Fruit fly (Drosophila melanogaster) whole organism, larva: Measurements from ENCODE around the gene CG4467.

Source experiments
- noc ChIP-seq: fragments of 200-800 bp; sonication (Bioruptor generic); optimal IDR thresholded peaks from 3 replicates; lab custom pipeline; 2019; ENCODE audit warnings: missing biosample characterization, mild to moderate bottlenecking, missing genetic modification characterization, moderate library complexity

Gene CG4467

dm6 chr3R:23211745-23212254, 36.9 kb downstream of the CG4467 start:
- TF ChIP-seq noc (tag; lab: Kevin White, UChicago) = peak; percentile 86

- peak; percentile 73 for TF ChIP-seq noc (tag; lab: Kevin White, UChicago)
These were observed 38.2 kb downstream of the CG4467 start for dm6 chr3R:23210243-23211215.

DNA sequence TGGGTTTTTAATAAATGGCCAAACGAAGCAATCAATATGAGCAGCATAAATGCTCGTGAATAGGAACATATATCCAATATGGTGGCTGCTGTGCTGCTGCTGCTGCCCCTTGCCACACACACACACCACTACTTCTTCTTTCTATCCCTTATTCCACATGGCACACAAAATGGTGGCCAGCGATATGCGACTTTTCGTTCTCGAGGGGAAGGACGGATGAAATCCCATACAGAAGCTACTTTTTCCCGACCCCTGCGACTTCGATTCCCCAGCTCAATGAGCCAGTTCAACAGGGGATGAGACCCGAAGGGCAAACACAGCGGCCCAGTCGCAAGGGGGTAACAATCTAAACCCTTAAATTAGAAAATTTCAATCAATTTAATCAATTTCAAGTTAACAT, 41.4 kb downstream of the CG4467 start:
- no peak for TF ChIP-seq noc (tag; lab: Kevin White, UChicago)

- no peak for TF ChIP-seq noc (tag; lab: Kevin White, UChicago)
These were observed 44.8 kb downstream of the CG4467 start, which contains the start of gene fzo for dm6 chr3R:23203934-23204333. Gene fzo, minus strand, starts transcription at chr3R:23204034.

- no peak for TF ChIP-seq noc (tag; lab: Kevin White, UChicago)
These were observed 47.6 kb downstream of the CG4467 start for dm6 chr3R:23201122-23201521.

- TF ChIP-seq noc (tag; lab: Kevin White, UChicago) = no peak
These were observed 53.0 kb downstream of the CG4467 start for dm6 chr3R:23195711-23196110.

dm6 chr3R:23193400-23193799, 55.3 kb downstream of the CG4467 start:
- no peak for TF ChIP-seq noc (tag; lab: Kevin White, UChicago)

- no peak for TF ChIP-seq noc (tag; lab: Kevin White, UChicago)
These were observed 55.7 kb downstream of the CG4467 start for dm6 chr3R:23192984-23193383.

DNA sequence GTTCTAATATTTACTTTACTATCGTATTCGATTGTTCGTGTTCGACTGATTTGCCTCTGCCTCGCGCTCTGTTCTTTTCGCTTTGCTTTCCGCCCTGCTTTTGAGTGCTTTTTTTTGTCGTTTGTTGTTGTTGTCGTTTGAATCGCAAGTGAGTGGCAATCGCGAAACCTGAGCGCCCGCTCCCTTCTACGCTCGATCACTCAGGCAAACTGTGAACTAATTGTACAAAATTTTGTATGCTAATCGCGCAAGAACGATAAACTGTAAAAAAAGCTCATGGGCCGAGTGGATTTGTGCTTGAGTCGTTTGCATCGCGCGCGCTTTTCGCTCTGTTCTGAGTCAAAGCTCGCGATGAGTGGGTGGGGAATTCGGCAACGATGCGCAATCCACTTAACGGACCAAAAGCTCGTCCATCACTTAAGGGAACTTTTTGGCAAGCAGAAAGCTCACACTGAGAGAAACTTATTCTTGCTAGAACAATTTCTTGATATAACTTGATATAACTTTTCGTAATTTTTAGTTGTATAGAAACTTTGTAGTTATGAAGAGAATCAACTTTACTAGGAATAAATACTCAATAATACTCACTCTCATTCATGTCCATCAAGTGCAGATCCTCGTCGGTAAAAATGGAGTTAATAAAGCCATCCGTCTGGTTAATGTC, 57.5 kb downstream of the CG4467 start:
- peak; percentile 39 for TF ChIP-seq noc (tag; lab: Kevin White, UChicago)

DNA sequence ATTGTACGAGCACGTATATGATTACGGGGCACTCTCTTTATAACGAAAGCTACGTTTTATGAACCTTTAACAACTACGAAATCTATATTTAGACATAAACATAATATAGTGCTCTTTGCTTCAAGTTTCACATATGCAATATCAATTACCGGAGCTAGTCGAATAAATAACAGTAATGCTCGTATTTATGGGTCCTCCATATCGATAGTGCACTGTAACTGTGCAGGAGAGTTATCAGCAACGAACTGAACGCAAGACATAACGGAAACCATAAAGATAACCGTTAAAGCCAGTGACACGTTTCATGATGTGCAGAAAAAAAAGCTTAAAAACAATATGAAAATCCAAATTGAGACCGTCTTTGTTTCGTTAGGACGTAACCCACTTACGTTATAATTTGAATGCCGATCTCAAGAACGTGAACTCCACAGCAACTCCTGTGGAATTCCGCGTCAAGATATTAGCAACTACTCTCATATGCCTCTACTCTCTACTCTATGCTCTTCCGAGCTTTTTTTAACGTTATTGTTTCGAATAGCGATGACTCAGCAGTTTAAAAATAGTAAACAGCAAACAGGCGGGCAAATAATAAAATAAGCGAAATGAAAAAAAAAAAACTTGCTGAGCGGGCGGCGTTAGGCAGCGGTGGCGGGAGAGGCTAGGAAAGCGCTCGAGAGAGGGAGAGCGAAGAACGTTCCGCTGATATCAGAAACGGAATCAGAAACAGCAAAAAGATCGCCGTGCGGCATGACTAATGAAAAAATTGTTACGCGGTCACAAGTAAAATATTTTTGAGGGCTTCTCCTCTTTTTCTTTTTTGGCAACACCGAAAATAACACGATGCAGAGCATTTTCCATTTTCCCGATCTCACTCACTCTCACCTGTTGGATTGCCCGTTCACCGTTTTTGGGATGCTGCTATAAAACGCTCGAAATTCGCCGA, 58.5 kb downstream of the CG4467 start:
- TF ChIP-seq noc (tag; lab: Kevin White, UChicago) = peak; percentile 91

dm6 chr3R:23189143-23189957, 59.4 kb downstream of the CG4467 start:
- peak; percentile 86 for TF ChIP-seq noc (tag; lab: Kevin White, UChicago)

DNA sequence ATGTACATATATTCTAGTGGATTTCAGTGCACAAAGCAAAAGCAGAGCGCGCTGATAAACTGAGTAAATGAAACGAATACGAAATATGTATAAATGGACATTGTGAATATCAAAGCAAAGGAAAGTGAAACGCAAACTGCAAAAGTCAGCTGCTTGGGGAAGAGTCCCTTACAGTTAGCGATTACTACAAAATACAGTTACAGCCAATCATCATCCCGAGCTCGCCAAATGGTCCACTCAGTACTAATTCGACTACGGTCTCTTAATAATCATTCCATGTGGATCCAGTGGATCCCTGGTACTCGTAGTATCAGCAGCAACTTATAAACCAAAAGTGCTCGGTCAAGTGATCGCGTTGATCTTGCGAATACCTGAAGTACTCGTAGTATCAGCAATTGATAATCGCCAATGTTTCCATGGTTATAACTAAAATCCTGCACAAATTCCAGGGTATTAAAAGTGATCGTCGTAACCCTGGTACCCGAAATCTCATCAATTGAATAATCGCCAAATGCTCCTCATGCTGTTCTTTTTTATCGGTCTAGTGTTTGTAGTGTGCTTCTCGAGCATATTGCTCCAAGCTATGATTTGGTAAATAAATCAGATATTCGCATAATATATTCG, 66.9 kb downstream of the CG4467 start:
- TF ChIP-seq noc (tag; lab: Kevin White, UChicago) = no peak

DNA sequence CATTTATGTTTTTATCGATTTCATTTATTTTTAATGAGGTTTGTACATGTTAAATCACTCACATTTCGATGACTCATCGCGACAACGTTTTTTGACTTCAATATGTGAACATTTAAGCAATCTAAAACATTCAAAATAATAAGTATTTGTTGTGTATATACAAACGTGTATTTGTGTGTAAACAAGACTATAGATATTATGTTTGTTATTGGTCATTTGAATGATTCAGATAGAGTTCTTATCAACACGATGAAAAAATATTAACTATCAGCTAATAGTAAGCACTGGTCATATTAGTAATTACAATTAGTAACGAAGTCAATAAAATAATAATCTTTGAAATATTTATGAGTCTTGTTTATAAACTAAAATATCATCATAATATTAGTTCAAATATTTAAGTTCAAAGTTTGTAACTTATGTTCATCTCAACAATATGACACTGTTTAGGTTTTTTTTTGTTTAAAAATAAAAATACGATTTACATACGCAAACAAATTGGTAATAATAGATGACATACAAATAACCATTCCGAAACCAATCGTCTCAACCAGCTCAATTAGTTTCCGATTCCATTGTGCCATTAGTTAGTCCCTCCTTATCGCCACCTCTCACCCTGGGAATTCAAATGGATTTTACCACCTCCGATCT, 67.6 kb downstream of the CG4467 start:
- TF ChIP-seq noc (tag; lab: Kevin White, UChicago) = peak; percentile 86
